Worm (Caenorhabditis elegans) whole organism, L1 larva: Measurements from ENCODE around the gene skr-19.

Experiments used
- elt-3 ChIP-seq, 6 experiments: fragments of 150-350 bp in 1 of 6; sonication (generic microtip); optimal IDR thresholded peaks; 2 replicates each; lab custom pipeline; 2017 to 2018; ENCODE audit warnings: missing biosample characterization in 6 of 6, missing genetic modification characterization in 6 of 6, inconsistent platforms in 1 of 6
- fkh-10 ChIP-seq: sonication (generic microtip); optimal IDR thresholded peaks from 2 replicates; lab custom pipeline; 2017; ENCODE audit warnings: missing biosample characterization, missing genetic modification reagents, missing genetic modification characterization
- jun-1 ChIP-seq: fragments of 150-350 bp; optimal IDR thresholded peaks from 2 replicates; lab custom pipeline; 2014; ENCODE audit warnings: missing biosample characterization, missing genetic modification reagents, missing genetic modification characterization
- lin-15B ChIP-seq: fragments of 150-350 bp; sonication (generic microtip); optimal IDR thresholded peaks from 3 replicates; lab custom pipeline; 2014; ENCODE audit warnings: missing biosample characterization, missing genetic modification characterization
- mab-9 ChIP-seq: fragments of 200-800 bp; sonication (Bioruptor generic); IDR thresholded peaks from 2 replicates; pipeline ENCODE4 v1.3.6; 2022; ENCODE audit warnings: missing genetic modification reagents, missing genetic modification characterization, missing compliant biosample characterization
- mep-1 ChIP-seq: fragments of 150-350 bp; optimal IDR thresholded peaks from 2 replicates; lab custom pipeline; 2014; ENCODE audit warnings: missing biosample characterization, missing genetic modification characterization
- nhr-11 ChIP-seq: fragments of 150-350 bp; optimal IDR thresholded peaks from 2 replicates; lab custom pipeline; 2014; ENCODE audit warnings: missing biosample characterization, missing genetic modification characterization
- sptf-1 ChIP-seq: fragments of 150-350 bp; optimal IDR thresholded peaks from 2 replicates; lab custom pipeline; 2014; ENCODE audit warnings: missing biosample characterization, missing genetic modification characterization
- unc-130 ChIP-seq: fragments of 150-350 bp; optimal IDR thresholded peaks from 2 replicates; lab custom pipeline; 2017; ENCODE audit warnings: missing biosample characterization, missing genetic modification characterization, inconsistent platforms
- xbp-1 ChIP-seq: sonication (generic microtip); optimal IDR thresholded peaks from 2 replicates; lab custom pipeline; 2016; ENCODE audit warnings: missing genetic modification characterization, missing compliant biosample characterization

ce11 chrX:13238197-13238596 lies 13.7 kb upstream of the skr-19 start, which contains the start of gene K08H2.4:
- no peak for TF ChIP-seq mep-1 (tag; lab: Kevin White, UChicago)
- no peak for TF ChIP-seq fkh-10 (GFP tag; lab: Kevin White, UChicago)
- no peak for TF ChIP-seq jun-1 (tag; lab: Kevin White, UChicago)
- TF ChIP-seq mab-9 (GFP tag; lab: Robert Waterston, UW) = no peak
- TF ChIP-seq unc-130 (tag; lab: Kevin White, UChicago) = no peak
- no peak for TF ChIP-seq nhr-11 (tag; lab: Kevin White, UChicago)
- TF ChIP-seq lin-15B (tag; lab: Kevin White, UChicago) = no peak
- TF ChIP-seq sptf-1 (tag; lab: Kevin White, UChicago) = no peak
- TF ChIP-seq xbp-1 (tag; lab: Kevin White, UChicago) = no peak
- no peak for TF ChIP-seq elt-3 (tag; optimal IDR thresholded peaks at IDR 0.05; lab: Kevin White, UChicago)
